Worm (Caenorhabditis elegans) whole organism, late embryonic: Measurements from ENCODE around the gene C26E1.1.

Experiments
- ceh-22 ChIP-seq: sonication (generic microtip); optimal IDR thresholded peaks from 2 replicates; lab custom pipeline; 2017; ENCODE audit warnings: missing biosample characterization, missing genetic modification characterization
- eyg-1 ChIP-seq: sonication (generic microtip); optimal IDR thresholded peaks from 2 replicates; lab custom pipeline; 2016; ENCODE audit warnings: missing genotype, missing genetic modification characterization, missing compliant biosample characterization
- fkh-6 ChIP-seq: sonication (generic microtip); optimal IDR thresholded peaks from 2 replicates; lab custom pipeline; 2016; ENCODE audit warnings: missing genetic modification characterization, missing compliant biosample characterization
- pag-3 ChIP-seq: sonication (generic microtip); optimal IDR thresholded peaks from 2 replicates; lab custom pipeline; 2016; ENCODE audit warnings: missing compliant biosample characterization, missing genetic modification characterization, borderline replicate concordance
- pha-4 ChIP-seq: fragments of 150-350 bp; optimal IDR thresholded peaks from 2 replicates; lab custom pipeline; 2018; ENCODE audit warnings: missing biosample characterization, missing genetic modification reagents, missing genetic modification characterization
- ttx-3 ChIP-seq: sonication (generic microtip); optimal IDR thresholded peaks from 2 replicates; lab custom pipeline; 2016; ENCODE audit warnings: missing genetic modification reagents, missing genetic modification characterization, missing compliant biosample characterization

ce11 chrV:13301443-13301842 lies 4.1 kb downstream of the C26E1.1 start, which contains the start of gene ceh-79:
- no peak for TF ChIP-seq ceh-22 (tag; lab: Kevin White, UChicago)
- no peak for TF ChIP-seq fkh-6 (tag; lab: Kevin White, UChicago)
- no peak for TF ChIP-seq eyg-1 (tag; lab: Kevin White, UChicago)
- no peak for TF ChIP-seq pag-3 (tag; lab: Kevin White, UChicago)
- no peak for TF ChIP-seq ttx-3
- TF ChIP-seq pha-4 (tag; lab: Kevin White, UChicago): no peak
